Fruit fly (Drosophila melanogaster): ENCODE measurements around the gene CG14689.

dm6 chr3R:10699020-10699951, 11.8 kb downstream of the CG14689 start:
- TF ChIP-seq CG13287 (GFP tag; IDR thresholded peaks at IDR 0.05; ENCODE audit: partially characterized antibody) (no peak), lab (GFP tag; optimal IDR thresholded peaks at IDR 0.05) (peak; percentile 63), Med (GFP tag) (peak; percentile 69), kay (GFP tag; optimal IDR thresholded peaks at IDR 0.05) (no peak), ci (GFP tag; IDR thresholded peaks at IDR 0.05) (no peak), CG13894 (tag; optimal IDR thresholded peaks at IDR 0.05) (no peak), CG12155 (GFP tag; optimal IDR thresholded peaks at IDR 0.05) (peak; percentile 25)

Measured in whole organism, embryonic.